Fruit fly (Drosophila melanogaster): Measurements from ENCODE around the gene CG42834.

The CG42834 gene

DNA sequence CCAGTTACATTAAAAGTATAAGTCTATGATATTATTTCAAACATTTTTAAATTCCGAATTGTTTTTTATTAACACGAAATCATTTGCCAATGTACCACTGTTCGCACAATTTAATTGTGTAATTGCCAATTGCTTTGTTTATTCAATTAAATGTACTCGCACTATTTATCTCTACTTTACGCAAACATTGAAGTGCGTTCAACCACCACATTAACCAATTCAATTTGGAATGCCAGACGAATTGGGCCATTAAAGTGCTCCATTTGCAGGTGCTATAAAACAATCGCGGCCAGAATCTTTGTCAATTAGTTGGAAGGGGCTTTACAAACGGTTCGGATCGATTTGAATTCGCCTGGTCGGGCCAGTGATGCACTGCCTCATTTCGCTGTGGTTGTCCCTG lies 7.8 kb upstream of the CG42834 start, which contains the start of gene CG5863:
CG5863 (plus strand) TSS at position 301 of the 400 bp plus-strand sequence.
- TF ChIP-seq Abd-B (GFP tag; optimal IDR thresholded peaks at IDR 0.05): no peak
- TF ChIP-seq lilli (GFP tag; optimal IDR thresholded peaks at IDR 0.05): no peak
- no peak for TF ChIP-seq CG4617 (GFP tag; optimal IDR thresholded peaks at IDR 0.05; ENCODE audit: borderline replicate concordance)
- no peak for TF ChIP-seq repo (GFP tag; optimal IDR thresholded peaks at IDR 0.05)
- TF ChIP-seq CG12299 (tag; optimal IDR thresholded peaks at IDR 0.05): no peak
- no peak for TF ChIP-seq esg (GFP tag; conservative IDR thresholded peaks at IDR 0.05)
- TF ChIP-seq CG15011 (GFP tag; optimal IDR thresholded peaks at IDR 0.05): no peak
- TF ChIP-seq cwo (GFP tag; optimal IDR thresholded peaks at IDR 0.05): no peak
- TF ChIP-seq zf30C (GFP tag; optimal IDR thresholded peaks at IDR 0.05): no peak
- no peak for TF ChIP-seq CG1647 (GFP tag; optimal IDR thresholded peaks at IDR 0.05)

DNA sequence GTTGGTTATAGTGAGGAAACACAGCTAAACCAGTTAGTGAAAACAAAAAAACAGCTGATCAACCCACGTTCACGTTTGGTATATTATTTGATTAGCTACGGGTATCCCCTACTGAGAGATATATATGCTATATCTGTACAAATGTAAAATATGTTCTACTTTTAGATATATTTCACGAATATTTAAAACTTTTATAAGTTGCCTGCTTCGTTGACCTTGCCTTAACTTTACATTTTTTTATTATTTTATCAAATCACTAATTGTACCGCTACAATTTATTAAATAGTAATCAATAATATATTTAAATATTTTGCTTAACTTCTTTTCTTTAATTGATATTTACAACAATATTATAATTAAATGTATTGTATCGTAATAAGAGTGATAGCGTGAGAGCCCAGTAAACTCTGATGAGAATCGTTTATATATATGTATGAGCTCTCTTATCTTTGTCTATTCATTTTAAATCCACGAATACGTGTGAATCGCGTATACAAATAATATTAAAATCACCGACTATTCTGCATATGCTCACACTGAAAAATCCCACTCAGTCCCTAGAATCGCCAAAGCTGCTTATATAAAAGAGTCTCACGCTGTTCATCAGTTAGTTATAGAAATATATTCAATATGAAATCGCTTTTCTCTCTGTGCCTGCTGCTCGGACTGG lies 6.0 kb upstream of the CG42834 start, which contains the start of gene CG42821:
CG42821 (plus strand) TSS at position 620 of the 670 bp plus-strand sequence.
- TF ChIP-seq CG10147 (GFP tag; optimal IDR thresholded peaks at IDR 0.05) (peak; percentile 74), gsb-n (tag; optimal IDR thresholded peaks at IDR 0.05) (peak; percentile 11), CG34224 (GFP tag; IDR thresholded peaks at IDR 0.05; ENCODE audit: partially characterized antibody) (no peak), Fer3 (tag; optimal IDR thresholded peaks at IDR 0.05) (peak; percentile 32), CG3281 (GFP tag; optimal IDR thresholded peaks at IDR 0.05) (peak; percentile 21), CG3838 (GFP tag; optimal IDR thresholded peaks at IDR 0.05) (no peak), sens (GFP tag) (peak; percentile 22), CG10274 (GFP tag; optimal IDR thresholded peaks at IDR 0.05) (peak; percentile 78), CG11093 (GFP tag; IDR thresholded peaks at IDR 0.05) (no peak), Hmx (GFP tag; optimal IDR thresholded peaks at IDR 0.05) (no peak), CG2120 (GFP tag; optimal IDR thresholded peaks at IDR 0.05) (peak; percentile 10), D19B (GFP tag; optimal IDR thresholded peaks at IDR 0.05) (peak; percentile 22), gem (tag; optimal IDR thresholded peaks at IDR 0.05) (peak; percentile 51)

DNA sequence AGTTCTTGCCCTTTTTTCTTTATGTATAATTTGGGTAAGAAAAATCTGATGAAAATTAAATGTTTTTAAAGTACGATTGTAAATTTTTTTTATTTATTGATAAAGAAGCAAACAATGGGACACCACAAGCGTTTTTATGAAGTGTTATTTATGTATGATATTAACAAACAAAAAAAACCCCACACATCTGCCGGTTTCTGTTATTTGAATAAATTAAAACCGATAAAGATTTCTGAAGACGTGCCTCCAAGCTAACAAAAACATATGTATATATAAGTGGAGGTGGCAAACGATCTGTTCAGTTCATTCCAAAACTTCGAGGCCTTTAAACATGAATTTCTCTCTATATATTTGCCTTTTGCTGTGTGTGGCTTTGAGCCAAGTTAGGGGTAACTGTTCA lies 5.0 kb upstream of the CG42834 start, which contains the start of gene CG42822:
CG42822 (plus strand) TSS at position 301 of the 400 bp plus-strand sequence.
- no peak for TF ChIP-seq Hr78 (GFP tag; optimal IDR thresholded peaks at IDR 0.05)
- no peak for TF ChIP-seq lola (GFP tag; optimal IDR thresholded peaks at IDR 0.05)
- no peak for TF ChIP-seq Dll (GFP tag; IDR thresholded peaks at IDR 0.05; ENCODE audit: partially characterized antibody)
- TF ChIP-seq CG8359 (GFP tag; optimal IDR thresholded peaks at IDR 0.05; ENCODE audit: borderline replicate concordance): no peak
- TF ChIP-seq jigr1 (GFP tag; IDR thresholded peaks at IDR 0.05): no peak
- TF ChIP-seq CG31441 (GFP tag; IDR thresholded peaks at IDR 0.05): no peak
- TF ChIP-seq chm (GFP tag; IDR thresholded peaks at IDR 0.05): no peak
- TF ChIP-seq shn (GFP tag; optimal IDR thresholded peaks at IDR 0.05): no peak
- no peak for TF ChIP-seq Deaf1 (tag; optimal IDR thresholded peaks at IDR 0.05)
- no peak for TF ChIP-seq CG9876 (GFP tag; optimal IDR thresholded peaks at IDR 0.05)
- TF ChIP-seq pita (GFP tag; optimal IDR thresholded peaks at IDR 0.05): no peak
- no peak for TF ChIP-seq mirr (GFP tag; optimal IDR thresholded peaks at IDR 0.05)
- no peak for TF ChIP-seq CG13624 (GFP tag; optimal IDR thresholded peaks at IDR 0.05)
- no peak for TF ChIP-seq HLH54F (GFP tag; optimal IDR thresholded peaks at IDR 0.05)
- no peak for TF ChIP-seq aop (GFP tag; IDR thresholded peaks at IDR 0.05)
- TF ChIP-seq nerfin-1 (tag; optimal IDR thresholded peaks at IDR 0.05): no peak
- TF ChIP-seq Hsf (GFP tag; optimal IDR thresholded peaks at IDR 0.05): no peak
